Fruit fly (Drosophila melanogaster) whole organism, wandering third instar larva: ENCODE measurements around the gene CG6026.

Experiments
- Abd-B ChIP-seq: fragments of >200 bp; optimal IDR thresholded peaks from 2 replicates; lab custom pipeline; 2017; ENCODE audit warnings: missing biosample characterization, missing genetic modification characterization
- CG32264 ChIP-seq: fragments of 200-800 bp; sonication (Bioruptor generic); optimal IDR thresholded peaks from 2 replicates; lab custom pipeline; 2016; ENCODE audit warnings: missing biosample characterization, missing genetic modification characterization
- CG9705 ChIP-seq: fragments of 200-800 bp; sonication (Bioruptor generic); optimal IDR thresholded peaks from 2 replicates; lab custom pipeline; 2018; ENCODE audit warnings: missing biosample characterization, mild to moderate bottlenecking, missing genetic modification characterization
- Dfd ChIP-seq: fragments of >200 bp; optimal IDR thresholded peaks from 2 replicates; lab custom pipeline; 2017; ENCODE audit warnings: missing biosample characterization, missing genetic modification characterization
- HLH106 ChIP-seq: fragments of 200-800 bp; optimal IDR thresholded peaks from 3 replicates; lab custom pipeline; 2019; ENCODE audit warnings: missing biosample characterization, mild to moderate bottlenecking, missing genetic modification characterization, moderate library complexity
- Hnf4 ChIP-seq: fragments of 200-800 bp; sonication (Bioruptor generic); optimal IDR thresholded peaks from 2 replicates; lab custom pipeline; 2016; ENCODE audit warnings: missing biosample characterization, mild to moderate bottlenecking, missing genetic modification characterization
- Hr78 ChIP-seq: fragments of >200 bp; optimal IDR thresholded peaks from 2 replicates; lab custom pipeline; 2017; ENCODE audit warnings: missing biosample characterization, missing genetic modification characterization
- Hr83 ChIP-seq: fragments of 200-300 bp; sonication (Bioruptor generic); optimal IDR thresholded peaks from 2 replicates; lab custom pipeline; 2016; ENCODE audit warnings: missing biosample characterization, mild to moderate bottlenecking, missing genetic modification characterization, moderate library complexity; ENCODE audit not compliant: poor library complexity, severe bottlenecking
- Jra ChIP-seq: sonication (Bioruptor generic); optimal IDR thresholded peaks from 2 replicates; lab custom pipeline; 2016; ENCODE audit warnings: missing biosample characterization, missing genetic modification characterization
- Mio ChIP-seq: sonication (Bioruptor generic); optimal IDR thresholded peaks from 2 replicates; lab custom pipeline; 2016; ENCODE audit warnings: missing biosample characterization, missing genetic modification characterization
- Myc ChIP-seq: fragments of >200 bp; optimal IDR thresholded peaks from 2 replicates; lab custom pipeline; 2017
- N ChIP-seq: fragments of >200 bp; optimal IDR thresholded peaks from 2 replicates; lab custom pipeline; 2018; ENCODE audit warnings: missing biosample characterization, missing external identifiers, missing genetic modification characterization
- OdsH ChIP-seq: fragments of 200-800 bp; sonication (Bioruptor generic); optimal IDR thresholded peaks from 2 replicates; lab custom pipeline; 2016; ENCODE audit warnings: missing biosample characterization, mild to moderate bottlenecking, missing genetic modification characterization
- Rel ChIP-seq, 2 experiments: fragments of 200-800 bp; sonication (Bioruptor generic) in 1 of 2; optimal IDR thresholded peaks; 2 replicates in 1 of 2; 3 replicates in 1 of 2; lab custom pipeline; 2016 to 2019; ENCODE audit warnings: mild to moderate bottlenecking in 2 of 2, missing biosample characterization in 2 of 2, missing genetic modification characterization in 2 of 2, moderate library complexity in 1 of 2
- Sp1 ChIP-seq: fragments of 200-800 bp; sonication (Bioruptor generic); optimal IDR thresholded peaks from 3 replicates; lab custom pipeline; 2019; ENCODE audit warnings: missing biosample characterization, mild to moderate bottlenecking, missing genetic modification characterization, moderate library complexity
- Vsx2 ChIP-seq: fragments of 200-300, 225-300 bp; sonication (Bioruptor generic); optimal IDR thresholded peaks from 2 replicates; lab custom pipeline; 2018; ENCODE audit warnings: missing biosample characterization, missing genetic modification characterization; ENCODE audit not compliant: partially characterized antibody
- br ChIP-seq: fragments of 200-800 bp; sonication (Bioruptor generic); optimal IDR thresholded peaks from 2 replicates; lab custom pipeline; 2016; ENCODE audit warnings: missing biosample characterization, missing genetic modification characterization
- brk ChIP-seq: fragments of 200-800 bp; sonication (Bioruptor generic); optimal IDR thresholded peaks from 2 replicates; lab custom pipeline; 2016; ENCODE audit warnings: missing biosample characterization, mild to moderate bottlenecking, missing genetic modification characterization
- dl ChIP-seq, 2 experiments: fragments of 175-275, 200-275 bp in 1 of 2; fragments of 200-275 bp in 1 of 2; sonication (Bioruptor generic); optimal IDR thresholded peaks; lab custom pipeline; 2018; ENCODE audit warnings: mild to moderate bottlenecking in 2 of 2, missing biosample characterization in 2 of 2, missing genetic modification characterization in 2 of 2, moderate library complexity in 2 of 2; ENCODE audit not compliant: partially characterized antibody in 2 of 2, insufficient read depth in 1 of 2
- dmrt93B ChIP-seq: fragments of 200-800 bp; sonication (Bioruptor generic); optimal IDR thresholded peaks from 2 replicates; lab custom pipeline; 2018; ENCODE audit warnings: missing biosample characterization, mild to moderate bottlenecking, missing genetic modification characterization
- ey ChIP-seq: fragments of 200-800 bp; sonication (Bioruptor generic); optimal IDR thresholded peaks from 2 replicates; lab custom pipeline; 2016; ENCODE audit warnings: missing biosample characterization, missing genetic modification characterization
- foxo ChIP-seq, 2 experiments: fragments of 200-800 bp; sonication (Bioruptor generic); optimal IDR thresholded peaks; 2 replicates in 1 of 2; 3 replicates in 1 of 2; lab custom pipeline; 2016 to 2017; ENCODE audit warnings: missing biosample characterization in 2 of 2, missing genetic modification characterization in 2 of 2
- fru ChIP-seq: fragments of 200-800 bp; sonication (Bioruptor generic); optimal IDR thresholded peaks from 3 replicates; lab custom pipeline; 2016; ENCODE audit warnings: missing biosample characterization, mild to moderate bottlenecking, missing genetic modification characterization
- h ChIP-seq: fragments of 200-800 bp; sonication (Bioruptor generic); optimal IDR thresholded peaks from 3 replicates; lab custom pipeline; 2016; ENCODE audit warnings: missing biosample characterization, mild to moderate bottlenecking, missing genetic modification characterization
- jim ChIP-seq: fragments of 175-275, 200-325 bp; sonication (Bioruptor generic); optimal IDR thresholded peaks from 2 replicates; lab custom pipeline; 2016; ENCODE audit warnings: missing biosample characterization, mild to moderate bottlenecking, missing genetic modification characterization
- lola ChIP-seq: fragments of >200 bp; optimal IDR thresholded peaks from 2 replicates; lab custom pipeline; 2017; ENCODE audit warnings: missing biosample characterization, missing genetic modification characterization
- pan ChIP-seq: fragments of >200 bp; optimal IDR thresholded peaks from 2 replicates; lab custom pipeline; 2017
- psq ChIP-seq: fragments of 200-800 bp; sonication (Bioruptor generic); optimal IDR thresholded peaks from 3 replicates; lab custom pipeline; 2017; ENCODE audit warnings: missing biosample characterization, mild to moderate bottlenecking, missing genetic modification characterization, moderate library complexity
- rgr ChIP-seq: fragments of 200-800 bp; sonication (Bioruptor generic); optimal IDR thresholded peaks from 3 replicates; lab custom pipeline; 2016; ENCODE audit warnings: missing biosample characterization, mild to moderate bottlenecking, missing genetic modification characterization
- sage ChIP-seq: fragments of 200-800 bp; sonication (Bioruptor generic); optimal IDR thresholded peaks from 2 replicates; lab custom pipeline; 2016; ENCODE audit warnings: missing biosample characterization, mild to moderate bottlenecking, missing genetic modification characterization
- tai ChIP-seq: sonication (Bioruptor generic); optimal IDR thresholded peaks from 2 replicates; lab custom pipeline; 2016; ENCODE audit warnings: missing biosample characterization, missing genetic modification characterization
- woc ChIP-seq: sonication (Bioruptor generic); optimal IDR thresholded peaks from 2 replicates; lab custom pipeline; 2016; ENCODE audit warnings: missing biosample characterization, mild to moderate bottlenecking, missing genetic modification characterization

The CG6026 gene

dm6 chr3R:19058384-19058783, 25.0 kb downstream of the CG6026 start:
- TF ChIP-seq OdsH (GFP tag; lab: Kevin White, UChicago) (no peak), tai (GFP tag; lab: Kevin White, UChicago) (no peak), sage (no peak), CG32264 (GFP tag; lab: Kevin White, UChicago) (no peak), fru (no peak), Myc (lab: Kevin White, UChicago) (no peak), dmrt93B (GFP tag; lab: Kevin White, UChicago) (no peak)

- TF ChIP-seq sage (no peak), h (no peak), Mio (no peak), br (no peak), Abd-B (GFP tag; lab: Kevin White, UChicago) (no peak), Vsx2 (no peak), HLH106 (tag; lab: Kevin White, UChicago) (no peak), N (no peak), fru (no peak), Jra (GFP tag; lab: Kevin White, UChicago) (no peak), tai (GFP tag; lab: Kevin White, UChicago) (no peak), Hr78 (GFP tag; lab: Kevin White, UChicago) (no peak), brk (no peak), Hr83 (GFP tag; lab: Kevin White, UChicago) (no peak), psq (GFP tag; lab: Kevin White, UChicago) (no peak)
Measured at dm6 chr3R:19059285-19059684, 25.9 kb downstream of the CG6026 start.

dm6 chr3R:19060173-19060572, 26.8 kb downstream of the CG6026 start:
- TF ChIP-seq Hnf4 (peak; percentile 4), fru (no peak), rgr (GFP tag; lab: Kevin White, UChicago) (peak; percentile 2)

- TF ChIP-seq foxo (GFP tag; optimal IDR thresholded peaks at IDR 0.05; lab: Kevin White, UChicago) (peak in 1 of 2 experiments; percentile 39), tai (GFP tag; lab: Kevin White, UChicago) (no peak), Myc (lab: Kevin White, UChicago) (no peak), Dfd (GFP tag; lab: Kevin White, UChicago) (no peak)
Measured at dm6 chr3R:19062549-19062948, 29.2 kb downstream of the CG6026 start.

dm6 chr3R:19064037-19064664, 30.8 kb downstream of the CG6026 start:
- TF ChIP-seq Hnf4 (no peak), br (peak; percentile 5), dl (GFP tag; optimal IDR thresholded peaks at IDR 0.05; lab: Kevin White, UChicago; ENCODE audit: insufficient read depth in 1 of 2, partially characterized antibody in 2 of 2) (no peak), Sp1 (GFP tag; lab: Kevin White, UChicago) (peak; percentile 50), h (no peak), Hr83 (GFP tag; lab: Kevin White, UChicago) (no peak), fru (peak; percentile 20), pan (lab: Kevin White, UChicago) (no peak), Vsx2 (no peak), brk (peak; percentile 51), Myc (lab: Kevin White, UChicago) (no peak), Abd-B (GFP tag; lab: Kevin White, UChicago) (no peak), ey (GFP tag; lab: Kevin White, UChicago) (no peak), foxo (GFP tag; optimal IDR thresholded peaks at IDR 0.05; lab: Kevin White, UChicago) (no peak), psq (GFP tag; lab: Kevin White, UChicago) (peak; percentile 36), HLH106 (tag; lab: Kevin White, UChicago) (no peak), Rel (GFP tag; optimal IDR thresholded peaks at IDR 0.05; lab: Kevin White, UChicago) (peak; percentile 50), Rel (tag; optimal IDR thresholded peaks at IDR 0.05; lab: Kevin White, UChicago) (no peak), OdsH (GFP tag; lab: Kevin White, UChicago) (peak; percentile 26), jim (GFP tag; lab: Kevin White, UChicago) (no peak), tai (GFP tag; lab: Kevin White, UChicago) (no peak), N (no peak), CG9705 (GFP tag; lab: Kevin White, UChicago) (no peak), woc (GFP tag; lab: Kevin White, UChicago) (peak; percentile 12), lola (GFP tag; lab: Kevin White, UChicago) (no peak), rgr (GFP tag; lab: Kevin White, UChicago) (peak; percentile 32)
